Worm (Caenorhabditis elegans) whole organism, young adult: ENCODE measurements around the gene Y73C8B.5.

Source experiments
- C06A6.2 ChIP-seq: fragments of 200-800 bp; sonication (Bioruptor generic); conservative IDR thresholded peaks from 2 replicates; pipeline ENCODE4 v1.3.6; 2022; ENCODE audit warnings: missing genetic modification characterization, missing compliant biosample characterization
- F22D6.2 ChIP-seq: sonication (generic microtip); optimal IDR thresholded peaks from 2 replicates; lab custom pipeline; 2016; ENCODE audit warnings: mild to moderate bottlenecking, missing genetic modification characterization, missing compliant biosample characterization
- F33H1.4 ChIP-seq: fragments of 200-800 bp; sonication (Bioruptor generic); IDR thresholded peaks from 2 replicates; pipeline ENCODE4 v1.3.6; 2022; ENCODE audit warnings: missing genetic modification reagents, missing genetic modification characterization, missing compliant biosample characterization
- F57A8.1 ChIP-seq: fragments of 200-800 bp; sonication (Bioruptor generic); optimal IDR thresholded peaks from 2 replicates; lab custom pipeline; 2018; ENCODE audit warnings: mild to moderate bottlenecking, missing genetic modification characterization, moderate library complexity, missing compliant biosample characterization
- T07F8.4 ChIP-seq: sonication (generic microtip); optimal IDR thresholded peaks from 2 replicates; lab custom pipeline; 2016; ENCODE audit warnings: mild to moderate bottlenecking, missing genetic modification characterization, moderate library complexity, missing compliant biosample characterization
- Y53G8AR.9 ChIP-seq: fragments of 200-800 bp; sonication (Bioruptor generic); conservative IDR thresholded peaks from 2 replicates; pipeline ENCODE4 v1.3.6; 2022; ENCODE audit warnings: missing genetic modification reagents, missing genetic modification characterization, missing compliant biosample characterization
- Y56A3A.18 ChIP-seq: fragments of 200-800 bp; sonication (Bioruptor generic); IDR thresholded peaks from 2 replicates; pipeline ENCODE4 v1.3.6; 2022; ENCODE audit warnings: missing genetic modification reagents, missing genetic modification characterization, missing compliant biosample characterization
- Y95B8A.8 ChIP-seq: fragments of 200-800 bp; sonication (Bioruptor generic); IDR thresholded peaks from 2 replicates; pipeline ENCODE4 v1.3.6; 2022; ENCODE audit warnings: missing genetic modification reagents, missing genetic modification characterization, missing compliant biosample characterization
- ama-1 ChIP-seq, 3 experiments: fragments of 150-350 bp in 1 of 3; sonication (generic microtip) in 2 of 3; optimal IDR thresholded peaks; 2 replicates each; lab custom pipeline; 2014 to 2018; ENCODE audit warnings: missing biosample characterization in 2 of 3, missing genetic modification characterization in 2 of 3, missing genetic modification reagents in 2 of 3
- athp-1 ChIP-seq: sonication (generic microtip); optimal IDR thresholded peaks from 2 replicates; lab custom pipeline; 2017; ENCODE audit warnings: mild to moderate bottlenecking, missing genetic modification characterization, missing compliant biosample characterization
- cebp-1 ChIP-seq, 2 experiments: fragments of 200-800 bp in 1 of 2; sonication (Bioruptor generic) in 1 of 2; sonication (generic microtip) in 1 of 2; IDR thresholded peaks in 1 of 2; optimal IDR thresholded peaks in 1 of 2; 2 replicates each; pipeline versions ENCODE4 v1.3.6 to Lab custom; 2017 to 2022; ENCODE audit warnings: missing compliant biosample characterization in 2 of 2, missing genetic modification characterization in 2 of 2, mild to moderate bottlenecking in 1 of 2, missing genetic modification reagents in 1 of 2, moderate library complexity in 1 of 2
- ceh-79 ChIP-seq: sonication (generic microtip); optimal IDR thresholded peaks from 2 replicates; lab custom pipeline; 2017; ENCODE audit warnings: mild to moderate bottlenecking, missing genetic modification characterization, missing compliant biosample characterization
- chd-7 ChIP-seq: sonication (generic microtip); optimal IDR thresholded peaks from 2 replicates; lab custom pipeline; 2016; ENCODE audit warnings: mild to moderate bottlenecking, missing genetic modification characterization, moderate library complexity, missing compliant biosample characterization
- dox-1 ChIP-seq: fragments of 200-800 bp; sonication (Bioruptor generic); IDR thresholded peaks from 2 replicates; pipeline ENCODE4 v1.3.6; 2022; ENCODE audit warnings: missing genetic modification reagents, missing genetic modification characterization, missing compliant biosample characterization
- dpl-1 ChIP-seq: fragments of 150-350 bp; optimal IDR thresholded peaks from 2 replicates; lab custom pipeline; 2014; ENCODE audit warnings: missing biosample characterization, missing genetic modification reagents, missing genetic modification characterization
- egl-44 ChIP-seq: fragments of 200-800 bp; sonication (Bioruptor generic); IDR thresholded peaks from 2 replicates; pipeline ENCODE4 v1.3.6; 2022; ENCODE audit warnings: missing genetic modification reagents, missing genetic modification characterization, missing compliant biosample characterization
- gei-17 ChIP-seq: fragments of 200-800 bp; sonication (Bioruptor generic); optimal IDR thresholded peaks from 2 replicates; lab custom pipeline; 2018; ENCODE audit warnings: mild to moderate bottlenecking, missing genetic modification characterization, missing compliant biosample characterization
- hlh-26 ChIP-seq: fragments of 200-800 bp; sonication (Bioruptor generic); conservative IDR thresholded peaks from 2 replicates; pipeline ENCODE4 v1.3.6; 2022; ENCODE audit warnings: missing genetic modification reagents, missing genetic modification characterization, missing compliant biosample characterization
- hmg-20 ChIP-seq: fragments of 200-800 bp; sonication (Bioruptor generic); IDR thresholded peaks from 2 replicates; pipeline ENCODE4 v1.3.6; 2022; ENCODE audit warnings: missing genetic modification reagents, missing genetic modification characterization, missing compliant biosample characterization
- lin-40 ChIP-seq: sonication (generic microtip); optimal IDR thresholded peaks from 2 replicates; lab custom pipeline; 2016; ENCODE audit warnings: missing genetic modification characterization, mild to moderate bottlenecking, missing compliant biosample characterization, missing genotype, missing genetic modification reagents
- lin-54 ChIP-seq: fragments of 200-800 bp; sonication (Bioruptor generic); optimal IDR thresholded peaks from 2 replicates; lab custom pipeline; 2018; ENCODE audit warnings: mild to moderate bottlenecking, missing genetic modification characterization, missing compliant biosample characterization
- madf-6 ChIP-seq: fragments of 200-800 bp; sonication (Bioruptor generic); IDR thresholded peaks from 2 replicates; pipeline ENCODE4 v1.3.6; 2022; ENCODE audit warnings: missing genetic modification reagents, missing genetic modification characterization, missing compliant biosample characterization
- mcd-1 ChIP-seq: fragments of 200-800 bp; sonication (Bioruptor generic); IDR thresholded peaks from 2 replicates; pipeline ENCODE4 v1.3.6; 2022; ENCODE audit warnings: missing genetic modification reagents, missing genetic modification characterization, missing compliant biosample characterization
- mes-4 ChIP-seq: sonication (generic microtip); optimal IDR thresholded peaks from 2 replicates; lab custom pipeline; 2016; ENCODE audit warnings: missing genotype, missing genetic modification characterization, missing compliant biosample characterization
- mxl-1 ChIP-seq: sonication (generic microtip); optimal IDR thresholded peaks from 2 replicates; lab custom pipeline; 2016; ENCODE audit warnings: missing genetic modification characterization, missing compliant biosample characterization
- nfyb-1 ChIP-seq: fragments of 200-800 bp; sonication (Bioruptor generic); IDR thresholded peaks from 2 replicates; pipeline ENCODE4 v1.3.6; 2022; ENCODE audit warnings: missing genetic modification reagents, missing genetic modification characterization, missing compliant biosample characterization
- nhr-120 ChIP-seq: fragments of 200-800 bp; sonication (Bioruptor generic); IDR thresholded peaks from 2 replicates; pipeline ENCODE4 v1.3.6; 2022; ENCODE audit warnings: missing genetic modification characterization, missing compliant biosample characterization
- pha-4 ChIP-seq: fragments of 150-350 bp; sonication (generic microtip); optimal IDR thresholded peaks from 2 replicates; lab custom pipeline; 2014; ENCODE audit warnings: missing biosample characterization, missing genetic modification reagents, missing genetic modification characterization
- rcor-1 ChIP-seq: fragments of 200-800 bp; sonication (Bioruptor generic); IDR thresholded peaks from 2 replicates; pipeline ENCODE4 v1.3.6; 2022; ENCODE audit warnings: missing genetic modification reagents, missing genetic modification characterization, missing compliant biosample characterization
- sdz-38 ChIP-seq: sonication (generic microtip); optimal IDR thresholded peaks from 2 replicates; lab custom pipeline; 2016; ENCODE audit warnings: missing genotype, missing genetic modification characterization, missing compliant biosample characterization
- snpc-1.3 ChIP-seq: sonication (generic microtip); optimal IDR thresholded peaks from 2 replicates; lab custom pipeline; 2017; ENCODE audit warnings: missing genetic modification characterization, mild to moderate bottlenecking, missing compliant biosample characterization, antibody characterized with exemption, moderate library complexity, missing genotype, missing genetic modification reagents; ENCODE audit not compliant: insufficient read depth
- snpc-3.4 ChIP-seq: sonication (generic microtip); optimal IDR thresholded peaks from 2 replicates; lab custom pipeline; 2017; ENCODE audit warnings: missing genetic modification characterization, mild to moderate bottlenecking, missing compliant biosample characterization, antibody characterized with exemption, moderate library complexity, missing genotype, missing genetic modification reagents
- sptf-2 ChIP-seq: fragments of 200-800 bp; sonication (Bioruptor generic); optimal IDR thresholded peaks from 2 replicates; lab custom pipeline; 2018; ENCODE audit warnings: mild to moderate bottlenecking, missing genetic modification characterization, missing compliant biosample characterization
- tbp1 ChIP-seq: fragments of 200-800 bp; sonication (Bioruptor generic); optimal IDR thresholded peaks from 2 replicates; lab custom pipeline; 2018; ENCODE audit warnings: mild to moderate bottlenecking, missing genetic modification characterization, missing compliant biosample characterization
- tlf-1 ChIP-seq: fragments of 200-800 bp; sonication (Bioruptor generic); optimal IDR thresholded peaks from 2 replicates; lab custom pipeline; 2018; ENCODE audit warnings: mild to moderate bottlenecking, missing genetic modification characterization, missing compliant biosample characterization
- zfh-2 ChIP-seq: fragments of 200-800 bp; sonication (Bioruptor generic); conservative IDR thresholded peaks from 2 replicates; pipeline ENCODE4 v1.3.6; 2022; ENCODE audit warnings: missing genetic modification reagents, missing genetic modification characterization, missing compliant biosample characterization
- ztf-26 ChIP-seq: sonication (generic microtip); optimal IDR thresholded peaks from 2 replicates; lab custom pipeline; 2017; ENCODE audit warnings: missing genetic modification characterization, missing compliant biosample characterization
- ztf-3 ChIP-seq: fragments of 200-800 bp; sonication (Bioruptor generic); optimal IDR thresholded peaks from 2 replicates; lab custom pipeline; 2018; ENCODE audit warnings: mild to moderate bottlenecking, missing genetic modification characterization, missing compliant biosample characterization
- ztf-6 ChIP-seq: fragments of 200-800 bp; sonication (Bioruptor generic); IDR thresholded peaks from 2 replicates; pipeline ENCODE4 v1.3.6; 2022; ENCODE audit warnings: missing genetic modification reagents, missing genetic modification characterization, missing compliant biosample characterization

The Y73C8B.5 gene

DNA sequence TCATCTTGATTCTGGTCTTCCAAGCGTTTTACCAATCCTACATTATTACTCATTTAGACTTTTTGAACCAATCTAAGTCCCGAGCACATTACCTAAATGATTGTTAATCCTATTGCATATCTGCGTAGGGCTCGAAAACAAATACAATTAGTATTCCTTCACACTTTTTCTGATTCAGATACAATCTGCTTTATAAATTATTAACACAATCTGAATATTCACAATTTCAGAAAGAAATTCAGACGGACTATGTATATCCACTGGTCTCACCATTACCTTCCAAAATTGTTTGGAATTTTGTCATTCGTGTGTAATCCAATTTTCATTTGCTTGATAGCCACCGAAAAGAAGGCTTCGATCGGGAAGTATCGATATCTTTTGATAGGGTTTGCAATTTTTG is 44.1 kb downstream of the Y73C8B.5 start, which contains the start of gene srj-11:
Gene srj-11 (plus strand): TSS at position 250 of the 400 bp plus-strand sequence.
- TF ChIP-seq Y56A3A.18 (no peak), ztf-26 (tag; lab: Kevin White, UChicago) (no peak), cebp-1 (GFP tag; IDR thresholded peaks at IDR 0.05; lab: Robert Waterston, UW) (no peak), cebp-1 (tag; optimal IDR thresholded peaks at IDR 0.05; lab: Kevin White, UChicago) (no peak), hmg-20 (GFP tag; lab: Robert Waterston, UW) (no peak), dox-1 (GFP tag; lab: Robert Waterston, UW) (no peak), ama-1 (optimal IDR thresholded peaks at IDR 0.05; lab: Kevin White, UChicago) (no peak), ama-1 (GFP tag; optimal IDR thresholded peaks at IDR 0.05; lab: Kevin White, UChicago) (no peak), nhr-120 (GFP tag; lab: Robert Waterston, UW) (no peak), hlh-26 (no peak), mcd-1 (GFP tag; lab: Robert Waterston, UW) (no peak), rcor-1 (GFP tag; lab: Robert Waterston, UW) (no peak), mes-4 (tag; lab: Kevin White, UChicago) (no peak), F22D6.2 (tag; lab: Kevin White, UChicago) (no peak), tlf-1 (GFP tag; lab: Kevin White, UChicago) (no peak), Y53G8AR.9 (GFP tag; lab: Robert Waterston, UW) (no peak), ztf-3 (GFP tag; lab: Kevin White, UChicago) (no peak), dpl-1 (GFP tag; lab: Kevin White, UChicago) (no peak), sdz-38 (tag; lab: Kevin White, UChicago) (no peak), tbp1 (GFP tag; lab: Kevin White, UChicago) (no peak), nfyb-1 (GFP tag; lab: Robert Waterston, UW) (no peak)
- TF ChIP-seq, all 124 proteins: peak for 0

DNA sequence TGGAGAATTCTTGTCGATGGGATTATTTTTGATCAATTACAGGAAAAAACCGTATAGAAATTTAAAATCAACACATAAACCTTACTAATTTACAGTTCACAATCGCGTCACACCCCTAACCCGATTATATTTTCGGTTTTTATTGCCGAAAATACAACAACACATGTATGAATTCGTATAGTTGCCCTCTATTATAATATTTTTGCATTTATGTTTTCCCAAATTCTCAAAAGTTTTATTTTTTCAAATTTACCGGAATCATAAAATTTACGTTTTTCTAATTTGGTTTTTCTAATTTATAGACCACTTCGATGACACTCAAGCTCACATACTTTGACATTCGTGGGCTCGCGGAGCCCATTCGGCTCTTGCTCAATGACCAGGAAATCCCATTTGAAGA is 45.9 kb downstream of the Y73C8B.5 start, which contains the start of gene gst-23:
Gene gst-23 (plus strand): TSS at position 301 of the 400 bp plus-strand sequence.
- TF ChIP-seq Y95B8A.8 (GFP tag; lab: Robert Waterston, UW) (no peak), mxl-1 (no peak), madf-6 (GFP tag; lab: Robert Waterston, UW) (no peak)

DNA sequence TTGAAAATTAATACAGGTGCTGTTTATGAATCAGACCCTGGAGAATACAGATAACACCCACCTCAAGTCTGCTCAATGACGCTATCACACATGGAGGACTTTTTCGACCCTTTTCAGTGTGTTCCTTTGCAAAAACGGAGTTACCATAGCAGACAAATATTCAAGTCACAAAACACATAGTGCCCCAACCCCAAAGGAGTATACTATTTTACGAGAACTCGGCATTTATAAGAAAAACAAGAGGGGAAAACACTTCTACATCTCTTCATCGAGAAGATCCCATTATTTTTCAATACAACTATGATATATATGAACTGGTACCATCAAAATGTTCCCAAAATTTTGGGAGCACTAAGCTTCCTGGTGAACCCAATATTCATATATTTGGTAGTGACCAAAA is 47.6 kb downstream of the Y73C8B.5 start, which contains the start of gene srj-7:
Gene srj-7 (plus strand): TSS at position 301 of the 400 bp plus-strand sequence.
- TF ChIP-seq zfh-2 (GFP tag; lab: Robert Waterston, UW), result no peak
- no peak for TF ChIP-seq chd-7
- TF ChIP-seq lin-54, result no peak
- TF ChIP-seq T07F8.4, result no peak
- TF ChIP-seq ceh-79 (tag; lab: Kevin White, UChicago), result no peak

DNA sequence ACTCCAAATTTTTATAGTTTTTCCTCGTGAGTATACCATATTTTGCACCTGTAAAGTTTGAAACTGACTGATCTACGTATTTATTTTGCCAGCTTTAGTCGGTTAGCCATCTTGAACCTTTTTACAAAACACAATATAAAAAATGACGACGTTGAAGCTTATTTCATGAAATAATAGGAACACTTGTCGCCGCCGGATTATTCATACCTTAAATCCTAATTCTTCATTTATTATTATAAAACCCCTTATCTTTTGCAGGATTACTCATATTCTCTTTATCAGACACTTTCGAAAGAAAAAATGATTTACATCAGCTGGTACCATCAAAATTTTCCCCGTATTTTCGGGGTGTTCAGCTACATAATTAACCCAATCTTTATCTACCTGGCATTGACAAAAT is 50.4 kb downstream of the Y73C8B.5 start, which contains the start of gene srj-8:
Gene srj-8 (plus strand): TSS at position 301 of the 400 bp plus-strand sequence.
- TF ChIP-seq T07F8.4, result no peak
- TF ChIP-seq athp-1 (tag; lab: Kevin White, UChicago), result no peak
- no peak for TF ChIP-seq ztf-6 (GFP tag; lab: Robert Waterston, UW)
- no peak for TF ChIP-seq mcd-1 (GFP tag; lab: Robert Waterston, UW)
- no peak for TF ChIP-seq snpc-3.4 (tag; lab: Kevin White, UChicago)
- TF ChIP-seq F33H1.4, result no peak
- TF ChIP-seq pha-4 (tag; lab: Kevin White, UChicago), result no peak
- TF ChIP-seq lin-40 (tag; lab: Kevin White, UChicago), result no peak
- TF ChIP-seq F57A8.1 (GFP tag; lab: Kevin White, UChicago), result no peak
- TF ChIP-seq C06A6.2, result no peak
- no peak for TF ChIP-seq gei-17
- TF ChIP-seq zfh-2 (GFP tag; lab: Robert Waterston, UW), result no peak
- no peak for TF ChIP-seq snpc-1.3
- TF ChIP-seq sptf-2, result no peak
- no peak for TF ChIP-seq nhr-120 (GFP tag; lab: Robert Waterston, UW)
- TF ChIP-seq egl-44 (GFP tag; lab: Robert Waterston, UW), result no peak
